Worm (Caenorhabditis elegans): ENCODE measurements around the gene snf-9.

DNA sequence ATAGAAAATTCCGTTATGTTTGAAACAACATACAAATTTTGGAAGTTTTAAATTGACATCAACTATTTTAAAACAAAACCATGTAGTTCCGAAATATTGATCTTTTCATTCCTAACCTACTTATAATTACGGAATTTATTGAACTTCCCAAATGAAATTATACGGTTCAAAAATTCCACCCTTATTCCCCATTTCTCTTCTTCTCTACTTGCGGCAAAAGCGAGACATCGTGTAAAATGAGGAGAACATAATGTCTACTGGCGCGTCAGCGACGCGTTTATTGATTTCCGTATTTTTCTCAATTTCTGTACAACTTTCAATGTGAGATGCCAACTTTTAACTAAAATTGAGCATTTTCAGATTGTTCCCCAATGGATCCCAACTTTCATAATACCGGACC is 16.9 kb downstream of the snf-9 start, which contains the start of gene ceh-88:
- TF ChIP-seq nhr-12 (tag; optimal IDR thresholded peaks at IDR 0.05): no peak
- TF ChIP-seq lin-39 (tag; optimal IDR thresholded peaks at IDR 0.05): no peak
- no peak for TF ChIP-seq unc-62 (GFP tag; optimal IDR thresholded peaks at IDR 0.05)
- no peak for TF ChIP-seq nhr-28 (tag; optimal IDR thresholded peaks at IDR 0.05)
- peak; percentile 17 for TF ChIP-seq pha-4 (tag; optimal IDR thresholded peaks at IDR 0.05)
- no peak for TF ChIP-seq zag-1 (tag; optimal IDR thresholded peaks at IDR 0.05)

Data from whole organism, L3 larva.